Worm (Caenorhabditis elegans): ENCODE data around the gene sucl-2.

Gene sucl-2

DNA sequence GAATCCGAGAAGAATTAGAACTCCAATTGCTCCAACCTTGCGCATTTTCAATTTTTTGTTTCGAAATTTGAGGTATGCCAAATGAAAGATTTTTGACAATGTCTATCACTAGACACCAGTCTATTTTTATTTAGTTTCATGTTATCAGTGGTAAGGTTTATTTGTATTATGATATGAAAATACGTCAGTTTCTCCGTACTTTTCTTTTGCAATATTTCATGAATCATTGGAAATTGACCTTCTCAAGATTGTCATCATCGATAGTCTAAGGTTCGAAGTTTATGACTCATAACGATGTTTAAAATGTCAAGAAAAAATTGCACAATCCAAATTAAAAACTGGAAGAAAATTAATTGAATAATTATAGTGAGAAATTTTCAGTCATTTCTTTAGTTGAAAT is 27.8 kb downstream of the sucl-2 start, which contains the start of gene clc-19:
Gene clc-19, minus strand, starts transcription at position 135 of the 400 bp plus-strand sequence.
- TF ChIP-seq pag-3 (tag; optimal IDR thresholded peaks at IDR 0.05; ENCODE audit: borderline replicate concordance) (no peak), unc-42 (tag; optimal IDR thresholded peaks at IDR 0.05) (no peak), unc-3 (GFP tag; conservative IDR thresholded peaks at IDR 0.05) (no peak), unc-3 (tag; optimal IDR thresholded peaks at IDR 0.05) (no peak), nhr-11 (tag; optimal IDR thresholded peaks at IDR 0.05) (no peak), madf-2 (tag; optimal IDR thresholded peaks at IDR 0.05) (no peak), hlh-30 (tag; optimal IDR thresholded peaks at IDR 0.05; ENCODE audit: insufficient read depth) (no peak), fkh-10 (GFP tag; optimal IDR thresholded peaks at IDR 0.05) (no peak), unc-55 (GFP tag; optimal IDR thresholded peaks at IDR 0.05) (no peak), ceh-34 (tag; optimal IDR thresholded peaks at IDR 0.05) (no peak), mec-3 (tag; optimal IDR thresholded peaks at IDR 0.05; ENCODE audit: borderline replicate concordance) (no peak), lin-11 (tag; optimal IDR thresholded peaks at IDR 0.05) (no peak), Y22D7AL.16 (tag; optimal IDR thresholded peaks at IDR 0.05) (no peak), syd-9 (tag; optimal IDR thresholded peaks at IDR 0.05) (no peak), hlh-15 (tag; optimal IDR thresholded peaks at IDR 0.05) (no peak), fkh-6 (tag; optimal IDR thresholded peaks at IDR 0.05) (no peak), ceh-18 (tag; optimal IDR thresholded peaks at IDR 0.05) (no peak), che-1 (tag; optimal IDR thresholded peaks at IDR 0.05) (no peak), ceh-14 (tag; optimal IDR thresholded peaks at IDR 0.05) (no peak)

DNA sequence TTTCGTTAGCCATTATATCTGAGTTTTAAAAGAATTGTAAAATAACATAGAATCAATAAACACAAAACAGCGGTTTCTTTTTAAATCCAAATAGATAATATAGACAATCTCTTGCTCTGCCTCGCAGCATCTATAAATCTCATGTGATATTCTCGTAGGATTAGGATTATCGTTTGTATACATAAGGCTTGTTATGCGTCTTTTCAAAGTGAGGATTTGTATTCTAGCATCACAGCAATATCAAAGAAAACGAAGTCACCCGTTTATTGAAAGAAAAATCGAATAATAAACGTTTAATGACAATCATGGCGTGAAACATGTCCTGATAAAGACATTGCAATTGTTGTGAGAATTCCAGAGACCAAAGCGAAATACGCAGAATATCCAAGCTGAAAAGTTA is 28.8 kb downstream of the sucl-2 start, which contains the start of the genes T24C4.3 and clc-20:
Gene T24C4.3, minus strand, starts transcription at position 101 of the 400 bp plus-strand sequence.
Gene clc-20, plus strand, starts transcription at position 211 of the 400 bp plus-strand sequence.
- TF ChIP-seq ceh-2 (tag; optimal IDR thresholded peaks at IDR 0.05): no peak
- no peak for TF ChIP-seq hlh-13 (GFP tag; optimal IDR thresholded peaks at IDR 0.05)
- no peak for TF ChIP-seq tbx-2 (tag; optimal IDR thresholded peaks at IDR 0.05)
- no peak for TF ChIP-seq unc-55 (GFP tag; optimal IDR thresholded peaks at IDR 0.05)
- TF ChIP-seq dmd-4 (tag; optimal IDR thresholded peaks at IDR 0.05; ENCODE audit: borderline replicate concordance): no peak
- no peak for TF ChIP-seq ceh-19 (GFP tag; optimal IDR thresholded peaks at IDR 0.05)
- no peak for TF ChIP-seq unc-42 (tag; optimal IDR thresholded peaks at IDR 0.05)
- no peak for TF ChIP-seq nfya-1 (tag; optimal IDR thresholded peaks at IDR 0.05)
- no peak for TF ChIP-seq F13H6.1 (tag; optimal IDR thresholded peaks at IDR 0.05)
- TF ChIP-seq fkh-6 (tag; optimal IDR thresholded peaks at IDR 0.05): no peak
- no peak for TF ChIP-seq ceh-30 (tag; optimal IDR thresholded peaks at IDR 0.05)
- no peak for TF ChIP-seq elt-2 (tag; optimal IDR thresholded peaks at IDR 0.05)
- no peak for TF ChIP-seq tbx-7 (tag; optimal IDR thresholded peaks at IDR 0.05)
- no peak for TF ChIP-seq C38D4.7 (GFP tag; optimal IDR thresholded peaks at IDR 0.05)
- TF ChIP-seq lin-11 (tag; optimal IDR thresholded peaks at IDR 0.05): no peak
- no peak for TF ChIP-seq hlh-6 (tag; optimal IDR thresholded peaks at IDR 0.05)
- no peak for TF ChIP-seq pqm-1 (tag; optimal IDR thresholded peaks at IDR 0.05)

DNA sequence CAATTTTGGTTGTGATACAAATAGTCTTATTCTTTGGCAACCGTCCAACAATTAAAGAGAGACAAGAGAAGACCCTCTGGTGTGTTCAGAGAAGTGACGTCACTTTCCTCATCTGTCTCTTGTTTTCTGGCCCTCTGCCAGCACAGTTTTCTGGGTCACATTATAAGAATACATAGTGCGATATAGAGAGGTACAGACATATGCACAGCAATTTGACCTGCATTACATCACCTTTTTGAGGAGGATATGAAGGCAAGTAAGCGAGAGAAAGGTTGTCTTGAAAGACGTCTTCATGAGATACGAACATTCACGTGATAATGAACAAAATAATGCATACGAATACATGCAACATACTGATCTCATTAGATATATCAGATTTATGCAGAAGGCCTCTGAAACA is 30.7 kb downstream of the sucl-2 start:
- no peak for TF ChIP-seq hlh-13 (GFP tag; optimal IDR thresholded peaks at IDR 0.05)
- TF ChIP-seq ttx-3 (tag; optimal IDR thresholded peaks at IDR 0.05): no peak
- TF ChIP-seq unc-55 (GFP tag; optimal IDR thresholded peaks at IDR 0.05): no peak
- no peak for TF ChIP-seq ceh-6 (GFP tag; optimal IDR thresholded peaks at IDR 0.05)
- TF ChIP-seq tbx-2 (tag; optimal IDR thresholded peaks at IDR 0.05): peak; percentile 9
- no peak for TF ChIP-seq ceh-48 (tag; optimal IDR thresholded peaks at IDR 0.05)
- no peak for TF ChIP-seq nfya-1 (tag; optimal IDR thresholded peaks at IDR 0.05)
- no peak for TF ChIP-seq npax-4 (tag; optimal IDR thresholded peaks at IDR 0.05)
- TF ChIP-seq T23F11.4 (GFP tag; optimal IDR thresholded peaks at IDR 0.05): no peak
- TF ChIP-seq fkh-10 (GFP tag; optimal IDR thresholded peaks at IDR 0.05): no peak
- TF ChIP-seq hlh-30 (tag; optimal IDR thresholded peaks at IDR 0.05; ENCODE audit: insufficient read depth): peak; percentile 60
- no peak for TF ChIP-seq Y22D7AL.16 (tag; optimal IDR thresholded peaks at IDR 0.05)
- TF ChIP-seq F13H6.1 (tag; optimal IDR thresholded peaks at IDR 0.05): no peak
- TF ChIP-seq ceh-19 (GFP tag; optimal IDR thresholded peaks at IDR 0.05): no peak
- no peak for TF ChIP-seq lin-11 (tag; optimal IDR thresholded peaks at IDR 0.05)
- TF ChIP-seq lim-6 (tag; optimal IDR thresholded peaks at IDR 0.05): no peak
- no peak for TF ChIP-seq pha-2 (tag; optimal IDR thresholded peaks at IDR 0.05)

Data from whole organism, late embryonic.